Worm (Caenorhabditis elegans): Measurements from ENCODE around the gene ceh-43.

ce11 chrIII:4404339-4404836, 45.4 kb downstream of the ceh-43 start, which contains the start of the genes R07E5.17 and snfc-5:
- no peak for TF ChIP-seq R02D3.7 (tag; optimal IDR thresholded peaks at IDR 0.05)
- TF ChIP-seq nhr-129 (tag; optimal IDR thresholded peaks at IDR 0.05) = peak; percentile 42
- TF ChIP-seq lin-13 (GFP tag; optimal IDR thresholded peaks at IDR 0.05) = no peak
- TF ChIP-seq mdl-1 (tag; optimal IDR thresholded peaks at IDR 0.05) = no peak
- TF ChIP-seq F13H6.1 (tag; optimal IDR thresholded peaks at IDR 0.05) = no peak
- no peak for TF ChIP-seq ceh-82 (tag; optimal IDR thresholded peaks at IDR 0.05)
- TF ChIP-seq nhr-6 (tag; optimal IDR thresholded peaks at IDR 0.05) = no peak
- no peak for TF ChIP-seq ztf-11 (tag; optimal IDR thresholded peaks at IDR 0.05)
- no peak for TF ChIP-seq nhr-77 (tag; optimal IDR thresholded peaks at IDR 0.05)
- peak; percentile 33 for TF ChIP-seq snpc-4 (tag; optimal IDR thresholded peaks at IDR 0.05)
- TF ChIP-seq nhr-237 (tag; optimal IDR thresholded peaks at IDR 0.05) = no peak

All from whole organism, L2 larva.